Fruit fly (Drosophila melanogaster): ENCODE results near the gene Gip.

DNA sequence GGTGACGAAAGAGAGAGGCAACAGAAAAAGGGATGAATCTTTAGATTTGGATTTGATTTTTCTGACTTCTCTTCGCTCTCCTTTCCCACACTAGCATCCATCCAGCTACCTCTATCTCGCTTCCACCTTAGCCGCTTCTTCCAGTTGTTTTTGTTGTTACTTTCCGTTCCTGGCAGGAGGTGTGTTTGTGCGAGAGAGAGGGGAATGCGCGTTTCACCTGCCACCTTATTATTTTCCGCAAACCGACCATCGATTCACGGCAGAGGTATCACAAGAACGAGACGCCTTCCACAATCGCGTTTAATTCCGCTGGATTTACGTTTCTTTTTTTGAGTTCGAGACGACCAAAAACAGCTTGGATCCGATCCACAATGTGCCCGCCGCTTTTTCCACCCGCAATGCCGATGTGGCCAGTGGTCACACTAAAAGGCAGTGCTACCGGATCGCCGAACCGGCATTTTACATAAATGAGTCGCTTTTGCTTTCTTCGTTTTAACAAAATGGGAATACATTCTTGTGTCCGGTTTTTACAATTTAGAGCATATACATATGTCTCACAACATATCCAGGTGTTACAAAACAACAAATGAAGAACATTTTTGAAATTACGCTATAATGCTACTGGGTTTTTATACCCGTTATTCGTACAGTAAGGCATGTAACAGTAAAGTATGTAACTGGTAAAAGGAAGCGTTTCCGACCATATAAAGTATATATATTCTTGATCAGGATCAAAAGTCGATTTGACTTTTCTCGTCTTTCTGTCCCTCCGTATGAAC, 3.9 kb downstream of the Gip start, which contains the start of gene alpha-Man-Ia:
- TF ChIP-seq ttk (optimal IDR thresholded peaks at IDR 0.05) (no peak), insv (optimal IDR thresholded peaks at IDR 0.05) (no peak), Myc (optimal IDR thresholded peaks at IDR 0.05) (no peak), psq (optimal IDR thresholded peaks at IDR 0.05) (no peak), Sin3A (optimal IDR thresholded peaks at IDR 0.05) (no peak), h (optimal IDR thresholded peaks at IDR 0.05) (no peak)

Measured in Kc167 (cell line).